Fruit fly (Drosophila melanogaster): ENCODE results near the gene ph-p.

dm6 chrX:2136831-2137452 lies 1.2 kb downstream of the ph-p start:
- TF ChIP-seq CG8119 (GFP tag; IDR thresholded peaks at IDR 0.05) (peak; percentile 100), eg (GFP tag; IDR thresholded peaks at IDR 0.05) (peak; percentile 100), Eip78C (GFP tag) (peak; percentile 100), Met (GFP tag; optimal IDR thresholded peaks at IDR 0.05) (peak; percentile 100), Gug (GFP tag; IDR thresholded peaks at IDR 0.05) (peak; percentile 100), CG6163 (GFP tag; IDR thresholded peaks at IDR 0.05) (peak; percentile 100), CG6792 (GFP tag; optimal IDR thresholded peaks at IDR 0.05) (peak; percentile 100), CG6854 (GFP tag; optimal IDR thresholded peaks at IDR 0.05) (peak; percentile 99), Hr39 (GFP tag; optimal IDR thresholded peaks at IDR 0.05) (peak; percentile 100), CG16779 (tag; optimal IDR thresholded peaks at IDR 0.05) (peak; percentile 98), CG6276 (GFP tag; optimal IDR thresholded peaks at IDR 0.05) (peak; percentile 98), ss (GFP tag; optimal IDR thresholded peaks at IDR 0.05) (peak; percentile 99)

All from whole organism, prepupa.